Worm (Caenorhabditis elegans) whole organism, L2 larva: ENCODE measurements around the gene srx-20.

Experiments used
- aly-2 ChIP-seq: fragments of 150-350 bp; optimal IDR thresholded peaks from 2 replicates; lab custom pipeline; 2014; ENCODE audit warnings: missing biosample characterization, missing genetic modification characterization
- ama-1 ChIP-seq: fragments of 150-350 bp; optimal IDR thresholded peaks from 2 replicates; lab custom pipeline; 2018; ENCODE audit warnings: inconsistent platforms
- snpc-4 ChIP-seq: fragments of 150-350 bp; optimal IDR thresholded peaks from 2 replicates; lab custom pipeline; 2014; ENCODE audit warnings: missing biosample characterization, missing genetic modification characterization
- unc-62 ChIP-seq: fragments of 150-350 bp; optimal IDR thresholded peaks from 2 replicates; lab custom pipeline; 2014; ENCODE audit warnings: missing biosample characterization, missing genetic modification reagents, missing genetic modification characterization

DNA sequence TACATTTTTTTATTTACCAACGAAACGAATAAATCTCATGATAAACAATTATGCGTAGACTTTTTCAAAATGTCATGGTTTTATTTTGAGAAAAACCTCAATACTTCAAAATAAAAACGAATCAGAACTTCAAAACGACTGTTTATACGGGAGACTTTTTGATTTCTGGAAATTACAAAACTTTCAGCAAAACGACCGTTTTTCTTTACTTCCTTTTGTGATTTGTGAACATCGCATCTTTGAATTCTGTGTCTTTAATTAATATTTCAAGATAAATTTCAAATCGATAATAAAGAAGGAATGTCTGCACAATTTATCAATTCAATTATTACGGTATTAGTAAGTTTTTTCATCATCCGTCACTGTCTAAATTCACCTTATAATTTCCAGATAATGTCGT is at the start of gene srx-20:
- no peak for TF ChIP-seq snpc-4 (tag; lab: Kevin White, UChicago)
- TF ChIP-seq unc-62, result no peak
- no peak for TF ChIP-seq ama-1
- TF ChIP-seq aly-2 (tag; lab: Kevin White, UChicago), result no peak
